Worm (Caenorhabditis elegans) whole organism, early embryonic: Measurements from ENCODE around the gene gst-8.
"Not testable (repeated sequence)": the region's sequence is repeated elsewhere in the genome, so short reads cannot be mapped to it uniquely, and the experiment has no call there.

Experiments
- B0310.2 ChIP-seq: sonication (generic microtip); optimal IDR thresholded peaks from 2 replicates; lab custom pipeline; 2016; ENCODE audit warnings: mild to moderate bottlenecking, missing genetic modification characterization, missing compliant biosample characterization
- F13C5.2 ChIP-seq: sonication (generic microtip); optimal IDR thresholded peaks from 2 replicates; lab custom pipeline; 2017; ENCODE audit warnings: mild to moderate bottlenecking, missing genetic modification characterization, inconsistent platforms, missing compliant biosample characterization
- aly-1 ChIP-seq: sonication (generic microtip); optimal IDR thresholded peaks from 2 replicates; lab custom pipeline; 2016; ENCODE audit warnings: missing genetic modification characterization, missing compliant biosample characterization
- ama-1 ChIP-seq: fragments of 150-350 bp; optimal IDR thresholded peaks from 2 replicates; lab custom pipeline; 2014
- ceh-13 ChIP-seq: fragments of 200-800 bp; sonication (Bioruptor generic); optimal IDR thresholded peaks from 2 replicates; lab custom pipeline; 2018; ENCODE audit warnings: mild to moderate bottlenecking, missing genetic modification characterization, missing compliant biosample characterization
- ceh-36 ChIP-seq: sonication (generic microtip); optimal IDR thresholded peaks from 2 replicates; lab custom pipeline; 2016; ENCODE audit warnings: missing genetic modification characterization, inconsistent platforms, missing compliant biosample characterization
- ets-7 ChIP-seq: sonication (generic microtip); optimal IDR thresholded peaks from 2 replicates; lab custom pipeline; 2016; ENCODE audit warnings: missing genotype, missing genetic modification characterization, missing compliant biosample characterization
- flt-1 ChIP-seq: fragments of 200-800 bp; sonication (Bioruptor generic); IDR thresholded peaks from 2 replicates; pipeline ENCODE4 v1.3.6; 2022; ENCODE audit warnings: missing genetic modification characterization, missing compliant biosample characterization
- hmbx-1 ChIP-seq: sonication (generic microtip); optimal IDR thresholded peaks from 2 replicates; lab custom pipeline; 2016; ENCODE audit warnings: mild to moderate bottlenecking, missing genetic modification characterization, missing compliant biosample characterization
- hmg-4 ChIP-seq: fragments of 200-800 bp; sonication (Bioruptor generic); optimal IDR thresholded peaks from 2 replicates; lab custom pipeline; 2018; ENCODE audit warnings: mild to moderate bottlenecking, missing genetic modification characterization, missing compliant biosample characterization
- hnd-1 ChIP-seq: sonication (generic microtip); optimal IDR thresholded peaks from 2 replicates; lab custom pipeline; 2016; ENCODE audit warnings: missing genetic modification characterization, missing compliant biosample characterization
- pes-1 ChIP-seq: fragments of 200-800 bp; sonication (Bioruptor generic); IDR thresholded peaks from 2 replicates; pipeline ENCODE4 v1.3.6; 2022; ENCODE audit warnings: missing genetic modification reagents, missing genetic modification characterization, missing compliant biosample characterization
- scrt-1 ChIP-seq: fragments of 200-800 bp; sonication (Bioruptor generic); IDR thresholded peaks from 2 replicates; pipeline ENCODE4 v1.3.6; 2022; ENCODE audit warnings: missing genetic modification characterization, missing compliant biosample characterization
- sea-1 ChIP-seq: fragments of 200-800 bp; sonication (Bioruptor generic); conservative IDR thresholded peaks from 2 replicates; pipeline ENCODE4 v1.3.6; 2022; ENCODE audit warnings: missing genetic modification characterization, missing compliant biosample characterization
- tbx-11 ChIP-seq: fragments of 200-800 bp; sonication (Bioruptor generic); IDR thresholded peaks from 2 replicates; pipeline ENCODE4 v1.3.6; 2022; ENCODE audit warnings: missing genetic modification characterization, missing compliant biosample characterization
- tbx-37 ChIP-seq: fragments of 200-800 bp; sonication (Bioruptor generic); conservative IDR thresholded peaks from 2 replicates; pipeline ENCODE4 v1.3.6; 2022; ENCODE audit warnings: missing genetic modification reagents, missing genetic modification characterization, missing compliant biosample characterization
- tra-4 ChIP-seq: sonication (generic microtip); optimal IDR thresholded peaks from 2 replicates; lab custom pipeline; 2017; ENCODE audit warnings: missing genetic modification characterization, missing compliant biosample characterization

Gene gst-8

DNA sequence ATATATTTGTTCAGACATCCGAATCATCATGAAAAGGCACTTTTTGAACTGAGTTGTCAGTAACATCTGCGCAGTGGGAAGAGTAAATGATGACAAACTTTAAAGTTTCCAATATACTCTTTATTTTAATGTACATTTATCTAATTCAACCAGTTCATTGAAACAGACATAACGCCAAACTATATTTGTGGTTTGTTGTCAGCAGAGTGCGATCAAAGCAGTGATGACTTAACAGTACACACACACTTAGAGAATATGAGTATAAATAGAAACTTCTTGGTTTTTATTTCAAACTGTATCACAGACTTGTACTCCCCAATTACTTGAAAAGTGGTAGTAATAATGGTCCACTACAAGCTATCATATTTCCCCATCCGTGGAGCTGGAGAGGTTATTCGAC, at the start of gene gst-8:
gst-8 (plus strand) TSS at position 301 of the 400 bp plus-strand sequence.
- TF ChIP-seq B0310.2 (tag; lab: Kevin White, UChicago) (no peak), hnd-1 (tag; lab: Kevin White, UChicago) (no peak), F13C5.2 (no peak), ama-1 (lab: Kevin White, UChicago) (no peak), aly-1 (tag; lab: Kevin White, UChicago) (no peak)

DNA sequence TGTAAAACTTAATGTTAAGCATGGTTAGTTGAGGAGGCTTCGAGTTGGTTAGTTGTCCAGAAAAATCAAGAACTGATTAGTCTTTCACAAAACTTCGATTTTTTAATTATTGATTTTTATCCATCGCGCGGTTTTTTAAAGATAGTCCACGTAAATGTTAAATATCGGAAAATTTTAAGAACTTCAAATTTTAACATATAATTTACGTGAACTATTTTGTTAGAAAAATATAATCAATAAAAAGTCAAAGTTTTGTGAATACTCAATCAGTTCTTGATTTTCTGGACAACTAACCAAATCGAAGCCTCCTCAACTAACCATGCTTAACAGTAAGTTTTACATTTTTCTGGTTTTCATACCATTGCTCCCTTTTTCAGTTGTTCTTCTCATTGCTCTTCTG, 48.8 kb upstream of the gst-8 start, which contains the start of the genes C33F10.11 and C33F10.1:
C33F10.11 (minus strand) TSS at position 101 of the 400 bp plus-strand sequence.
C33F10.1 (plus strand) TSS at position 263 of the 400 bp plus-strand sequence.
- TF ChIP-seq scrt-1 (GFP tag; lab: Robert Waterston, UW): no peak
- TF ChIP-seq sea-1: no peak
- TF ChIP-seq ama-1 (lab: Kevin White, UChicago): no peak
- TF ChIP-seq ets-7 (tag; lab: Kevin White, UChicago): no peak
- no peak for TF ChIP-seq F13C5.2
- no peak for TF ChIP-seq aly-1 (tag; lab: Kevin White, UChicago)
- TF ChIP-seq tbx-37: no peak
- no peak for TF ChIP-seq pes-1 (GFP tag; lab: Robert Waterston, UW)
- no peak for TF ChIP-seq B0310.2 (tag; lab: Kevin White, UChicago)
- no peak for TF ChIP-seq flt-1 (GFP tag; lab: Robert Waterston, UW)
- TF ChIP-seq ceh-13 (GFP tag; lab: Kevin White, UChicago): no peak
- no peak for TF ChIP-seq ceh-36 (tag; lab: Kevin White, UChicago)

DNA sequence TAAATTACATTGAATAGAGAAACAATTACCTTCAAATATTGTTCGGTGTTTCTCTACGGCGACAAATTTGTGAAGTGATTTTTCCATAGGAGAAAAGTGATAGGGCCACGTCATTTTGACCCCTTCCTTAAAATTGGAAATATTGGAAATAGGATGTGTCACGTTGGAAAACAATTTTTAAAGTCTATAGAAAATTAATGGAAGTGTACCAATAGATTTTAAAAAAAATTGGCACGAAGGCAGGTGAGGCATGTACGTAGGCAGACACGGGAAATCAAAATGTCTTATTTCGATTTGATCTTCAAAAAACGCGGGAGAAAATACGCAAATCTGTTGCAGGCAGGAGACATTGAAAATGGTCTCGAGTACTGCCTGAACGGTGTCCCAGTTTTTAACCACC, 45.9 kb upstream of the gst-8 start, which contains the start of gene C33F10.12:
C33F10.12 (minus strand) TSS at position 101 of the 400 bp plus-strand sequence.
- TF ChIP-seq flt-1 (GFP tag; lab: Robert Waterston, UW) (no peak), hmg-4 (GFP tag; lab: Kevin White, UChicago) (no peak), scrt-1 (GFP tag; lab: Robert Waterston, UW) (no peak), B0310.2 (tag; lab: Kevin White, UChicago) (no peak), ets-7 (tag; lab: Kevin White, UChicago) (no peak)

DNA sequence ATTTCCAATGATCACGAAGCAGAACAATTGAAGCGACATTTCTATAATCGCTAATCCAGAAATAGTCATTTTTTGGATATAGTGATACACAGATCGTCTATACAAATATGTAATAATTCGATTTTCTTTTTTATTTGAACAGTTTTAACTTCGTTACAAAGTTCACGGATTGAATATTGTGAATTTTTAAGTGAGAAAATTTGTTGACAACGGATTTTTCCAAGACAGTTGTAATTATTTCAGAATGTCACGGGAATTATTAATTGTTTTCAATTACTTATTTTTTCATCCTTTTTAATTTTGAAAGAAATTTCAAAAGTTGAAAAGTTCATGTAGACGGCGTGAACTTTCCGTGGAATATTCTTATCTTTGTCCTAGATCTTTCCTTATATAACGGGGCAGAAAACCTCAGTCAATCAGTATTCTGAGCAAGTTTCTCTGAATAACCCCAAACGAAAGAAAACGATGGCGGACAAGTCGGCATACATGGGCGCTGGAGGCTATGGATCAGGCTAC, 41.3 kb upstream of the gst-8 start, which contains the start of the genes T23B7.2 and nspd-4:
T23B7.2 (minus strand) TSS at position 101 of the 516 bp plus-strand sequence.
nspd-4 (plus strand) TSS at position 466 of the 516 bp plus-strand sequence.
- TF ChIP-seq B0310.2 (tag; lab: Kevin White, UChicago); sea-1; pes-1 (GFP tag; lab: Robert Waterston, UW): not testable (repeated sequence)

DNA sequence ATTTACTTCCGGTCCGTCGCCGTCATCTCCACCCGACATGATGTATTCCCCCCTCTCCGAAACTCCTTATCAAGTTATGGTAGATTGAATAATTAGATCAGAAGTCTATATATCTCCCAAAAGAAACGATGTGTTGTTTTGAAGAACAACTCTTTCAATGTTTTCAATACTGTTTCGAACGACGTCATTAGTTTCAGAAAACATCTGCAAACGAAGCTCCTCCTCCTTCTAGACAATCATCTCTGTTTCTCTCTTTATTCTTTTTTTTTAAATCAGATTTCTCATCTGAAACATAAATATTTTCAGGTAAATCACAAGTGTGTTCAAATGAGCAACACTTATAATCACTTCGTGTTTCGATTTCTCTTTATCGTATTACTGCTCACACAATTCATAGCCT, 33.6 kb upstream of the gst-8 start, which contains the start of gene T23B7.3:
T23B7.3 (plus strand) TSS at position 301 of the 400 bp plus-strand sequence.
- TF ChIP-seq sea-1 (no peak), ceh-36 (tag; lab: Kevin White, UChicago) (no peak)

DNA sequence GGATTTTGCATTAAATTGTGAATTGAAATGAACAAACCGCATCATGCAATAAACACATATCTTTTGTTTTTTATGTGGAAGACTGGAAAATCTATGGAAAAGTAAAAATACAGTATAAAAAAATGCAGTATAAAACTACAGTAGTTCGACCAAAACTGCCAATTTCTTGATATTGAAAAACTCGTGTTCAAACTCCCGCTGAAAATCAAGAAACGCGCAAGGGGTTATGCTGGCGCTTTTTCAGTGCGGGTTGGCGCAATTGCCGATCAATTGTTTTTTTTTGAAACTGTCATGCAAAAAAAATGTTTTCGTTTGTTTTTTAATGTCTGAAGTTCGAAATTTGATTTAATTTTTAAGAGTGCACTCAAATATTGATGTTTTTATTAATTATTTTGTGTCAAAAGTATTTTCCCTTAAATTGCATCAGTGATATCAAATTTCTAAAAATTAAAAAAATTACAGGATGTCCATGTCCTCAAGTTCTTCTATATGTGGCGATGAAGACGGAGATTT, 31.9 kb upstream of the gst-8 start, which contains the start of gene dnj-9:
dnj-9 (plus strand) TSS at position 463 of the 513 bp plus-strand sequence.
- no peak for TF ChIP-seq tbx-11 (GFP tag; lab: Robert Waterston, UW)
- TF ChIP-seq ama-1 (lab: Kevin White, UChicago): no peak
- TF ChIP-seq tbx-37: 0 out of 2 replicates have a peak, but pooled peaks have one; percentile 31
- no peak for TF ChIP-seq B0310.2 (tag; lab: Kevin White, UChicago)
- peak; percentile 62; the same call in 1 of the 2 replicates for TF ChIP-seq flt-1 (GFP tag; lab: Robert Waterston, UW)
- peak; percentile 68 for TF ChIP-seq F13C5.2
- TF ChIP-seq ceh-13 (GFP tag; lab: Kevin White, UChicago): no peak
- no peak for TF ChIP-seq sea-1
- peak; percentile 32 for TF ChIP-seq hnd-1 (tag; lab: Kevin White, UChicago)
- no peak for TF ChIP-seq ets-7 (tag; lab: Kevin White, UChicago)
- peak; percentile 48; the same call in 1 of the 2 replicates for TF ChIP-seq pes-1 (GFP tag; lab: Robert Waterston, UW)
- TF ChIP-seq scrt-1 (GFP tag; lab: Robert Waterston, UW): peak; percentile 59; the same call in 1 of the 2 replicates
- TF ChIP-seq hmbx-1 (tag; lab: Kevin White, UChicago): peak; percentile 29
- TF ChIP-seq ceh-36 (tag; lab: Kevin White, UChicago): peak; percentile 30
- TF ChIP-seq hmg-4 (GFP tag; lab: Kevin White, UChicago): no peak
- TF ChIP-seq tra-4 (tag; lab: Kevin White, UChicago): no peak
- TF ChIP-seq aly-1 (tag; lab: Kevin White, UChicago): no peak

DNA sequence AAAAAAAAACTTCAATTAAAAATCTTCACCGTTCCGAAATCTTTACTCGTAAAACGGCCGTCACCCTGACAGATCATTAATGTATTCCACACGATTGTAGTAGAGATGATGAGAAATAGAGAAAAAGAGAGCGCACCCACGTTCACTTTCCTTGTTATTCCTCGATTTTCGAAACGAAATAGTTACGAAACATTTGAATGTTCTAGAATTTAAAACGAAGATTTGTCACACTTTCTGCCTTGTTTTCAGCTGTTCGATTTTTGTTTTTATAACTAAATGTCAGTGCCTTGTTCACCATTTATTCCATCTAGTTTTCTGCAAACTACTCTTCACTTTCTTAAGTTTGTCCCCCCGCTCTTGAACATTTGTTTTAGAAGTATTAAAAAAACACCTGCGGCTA, 28.8 kb upstream of the gst-8 start:
- TF ChIP-seq scrt-1 (GFP tag; lab: Robert Waterston, UW) (no peak), aly-1 (tag; lab: Kevin White, UChicago) (no peak), tbx-11 (GFP tag; lab: Robert Waterston, UW) (no peak), F13C5.2 (no peak), hmbx-1 (tag; lab: Kevin White, UChicago) (no peak), ceh-36 (tag; lab: Kevin White, UChicago) (no peak), hmg-4 (GFP tag; lab: Kevin White, UChicago) (no peak)

DNA sequence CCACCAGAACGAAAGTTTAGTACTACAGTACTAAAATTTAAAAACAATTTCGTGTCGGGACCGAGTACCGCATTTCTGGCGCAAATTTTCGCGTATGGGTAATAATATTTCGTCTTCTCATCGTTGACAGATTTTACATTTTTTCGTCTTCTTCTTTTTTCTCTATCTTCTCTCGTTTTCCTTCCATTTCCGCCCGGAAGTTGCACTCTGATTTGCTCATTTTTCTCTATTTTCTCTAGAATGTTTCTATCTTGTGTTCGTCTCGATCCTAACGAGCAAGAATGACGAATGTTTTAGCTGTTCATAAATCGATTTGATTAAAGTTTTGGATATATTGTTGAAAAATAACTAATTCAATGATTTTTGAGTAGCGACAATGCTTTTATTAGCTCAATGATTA, 28.0 kb upstream of the gst-8 start:
- TF ChIP-seq tra-4 (tag; lab: Kevin White, UChicago): no peak
- no peak for TF ChIP-seq hnd-1 (tag; lab: Kevin White, UChicago)
